Worm (Caenorhabditis elegans): ENCODE data around the gene lsm-7.

lsm-7 gene

DNA sequence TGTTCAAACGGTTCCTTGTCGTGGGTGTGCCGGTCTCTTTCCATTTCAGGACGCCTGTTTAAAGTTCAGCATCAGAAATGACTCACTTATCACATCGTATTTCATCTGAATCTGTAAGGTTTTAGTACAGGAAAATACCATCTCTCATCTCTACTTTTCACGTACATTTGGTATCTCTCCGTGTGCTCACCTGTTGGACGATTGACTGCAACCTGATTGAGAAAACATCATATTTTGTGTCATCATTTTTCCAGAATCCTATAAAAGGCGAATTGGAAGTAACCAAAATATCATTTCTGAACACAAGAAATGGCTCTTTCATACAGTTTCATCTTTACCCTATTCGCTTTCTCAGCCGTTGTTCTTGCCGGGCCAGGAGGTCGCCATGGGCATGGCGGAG is 33.2 kb upstream of the lsm-7 start, which contains the start of gene srlf-30:
srlf-30 (plus strand) TSS at position 301 of the 400 bp plus-strand sequence.
- TF ChIP-seq sptf-1 (tag; optimal IDR thresholded peaks at IDR 0.05), result no peak
- no peak for TF ChIP-seq snpc-4 (tag; optimal IDR thresholded peaks at IDR 0.05)
- no peak for TF ChIP-seq unc-86 (tag; optimal IDR thresholded peaks at IDR 0.05)
- no peak for TF ChIP-seq isw-1 (GFP tag; IDR thresholded peaks at IDR 0.05)
- TF ChIP-seq irx-1 (tag; optimal IDR thresholded peaks at IDR 0.05), result no peak
- TF ChIP-seq fos-1 (tag; optimal IDR thresholded peaks at IDR 0.05), result no peak
- TF ChIP-seq ceh-8 (GFP tag; optimal IDR thresholded peaks at IDR 0.05), result no peak
- no peak for TF ChIP-seq lsy-2 (tag; optimal IDR thresholded peaks at IDR 0.05)
- TF ChIP-seq mef-2 (tag; optimal IDR thresholded peaks at IDR 0.05), result no peak
- TF ChIP-seq pax-3 (tag; optimal IDR thresholded peaks at IDR 0.05), result no peak
- TF ChIP-seq C16A3.4 (tag; optimal IDR thresholded peaks at IDR 0.05), result no peak
- no peak for TF ChIP-seq lin-14 (GFP tag; optimal IDR thresholded peaks at IDR 0.05)
- TF ChIP-seq nhr-20 (tag; optimal IDR thresholded peaks at IDR 0.05), result no peak
- no peak for TF ChIP-seq lin-35 (GFP tag; optimal IDR thresholded peaks at IDR 0.05)
- no peak for TF ChIP-seq nhr-77 (tag; optimal IDR thresholded peaks at IDR 0.05)

DNA sequence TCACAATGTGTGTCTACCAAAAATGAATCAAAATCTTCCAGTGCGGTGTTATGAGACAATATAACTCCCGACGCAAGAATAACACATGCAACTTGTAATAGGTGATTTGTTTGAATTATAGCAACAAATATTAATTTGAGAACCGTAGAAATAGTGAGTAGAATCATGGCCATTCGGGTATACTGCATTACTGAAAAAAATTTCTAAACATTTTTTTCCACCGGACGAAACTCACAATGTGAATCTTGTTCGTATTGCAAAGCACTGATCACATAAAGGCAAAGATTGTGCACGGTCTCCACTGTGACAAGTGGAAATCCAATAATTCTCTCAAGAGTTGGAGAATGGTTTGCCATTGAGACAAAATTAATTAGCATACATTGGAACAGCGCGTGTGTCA is 30.8 kb upstream of the lsm-7 start:
- TF ChIP-seq elt-2 (tag; optimal IDR thresholded peaks at IDR 0.05) (no peak), pqm-1 (tag; optimal IDR thresholded peaks at IDR 0.05) (no peak), nhr-84 (tag; optimal IDR thresholded peaks at IDR 0.05) (no peak), fos-1 (tag; optimal IDR thresholded peaks at IDR 0.05) (no peak), fkh-4 (tag; optimal IDR thresholded peaks at IDR 0.05; ENCODE audit: borderline replicate concordance) (no peak), blmp-1 (tag; optimal IDR thresholded peaks at IDR 0.05) (no peak), unc-98 (GFP tag; IDR thresholded peaks at IDR 0.05) (no peak), ceh-63 (GFP tag; optimal IDR thresholded peaks at IDR 0.05) (no peak)

DNA sequence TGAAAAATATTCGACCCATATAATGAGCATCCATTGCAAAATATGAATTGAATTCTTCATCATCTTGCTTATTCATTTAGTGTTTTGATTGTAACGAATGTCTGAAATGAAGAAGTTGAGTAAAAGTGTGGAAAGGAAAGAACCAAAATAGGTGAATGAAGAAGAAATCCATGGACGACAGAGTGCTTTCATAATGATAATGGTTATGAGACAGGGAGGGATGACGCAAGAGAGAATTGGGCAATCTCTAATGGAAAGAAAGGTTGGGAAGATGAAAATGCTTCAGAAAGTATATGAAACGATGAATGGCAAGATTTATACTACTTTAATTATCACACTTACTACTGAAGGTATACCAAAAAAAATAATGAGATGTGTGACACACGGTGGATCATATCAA is 29.0 kb upstream of the lsm-7 start, which contains the start of gene ZK596.3:
ZK596.3 (minus strand) TSS at position 101 of the 400 bp plus-strand sequence.
- TF ChIP-seq dpl-1 (GFP tag; optimal IDR thresholded peaks at IDR 0.05), result no peak
- TF ChIP-seq ceh-88 (GFP tag; IDR thresholded peaks at IDR 0.05), result no peak
- TF ChIP-seq lin-14 (GFP tag; optimal IDR thresholded peaks at IDR 0.05), result no peak

DNA sequence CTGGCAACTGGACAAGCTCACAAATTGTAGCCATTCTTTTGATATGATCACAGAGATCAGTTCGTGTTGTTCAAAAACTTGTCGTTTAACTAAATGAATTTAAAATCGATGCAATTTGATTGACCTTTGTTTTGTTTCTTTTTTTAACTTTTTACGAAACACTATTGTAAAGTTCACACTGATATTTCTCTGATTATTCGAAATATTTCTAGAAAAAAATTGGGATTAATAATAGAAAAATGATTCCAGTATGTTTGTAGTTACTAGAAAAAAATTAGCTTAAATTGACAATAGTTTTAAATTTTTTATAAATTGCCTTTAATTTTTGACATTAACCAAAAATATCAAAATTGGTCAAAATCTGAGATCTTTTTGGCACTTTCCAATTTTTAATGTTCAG is 24.1 kb upstream of the lsm-7 start, which contains the start of gene ZK596.2:
ZK596.2 (minus strand) TSS at position 101 of the 400 bp plus-strand sequence.
- no peak for TF ChIP-seq fkh-4 (tag; optimal IDR thresholded peaks at IDR 0.05; ENCODE audit: borderline replicate concordance)

DNA sequence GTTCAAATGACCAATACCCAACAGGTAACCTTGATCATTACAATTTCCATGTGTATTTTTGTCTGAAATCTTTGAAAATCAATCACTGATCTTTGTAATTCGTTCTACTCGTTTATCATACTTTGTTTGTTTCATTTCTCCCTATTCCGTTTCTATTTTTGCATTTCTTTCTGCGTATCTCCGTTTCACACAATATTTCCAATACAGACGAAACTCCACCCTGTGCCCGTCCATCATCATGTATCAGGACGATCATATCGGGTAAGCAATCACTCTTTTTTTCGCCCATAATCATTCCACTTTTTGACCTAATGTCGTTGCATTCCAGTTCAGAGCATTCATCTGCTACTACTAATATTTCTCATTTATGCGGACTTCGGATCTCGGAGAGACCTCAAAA is 23.6 kb upstream of the lsm-7 start, which contains the start of gene pyk-2:
pyk-2 (plus strand) TSS at position 206 of the 400 bp plus-strand sequence.
- TF ChIP-seq snpc-4 (tag; optimal IDR thresholded peaks at IDR 0.05), result no peak
- TF ChIP-seq nhr-47 (tag; optimal IDR thresholded peaks at IDR 0.05), result no peak
- no peak for TF ChIP-seq hlh-4 (tag; optimal IDR thresholded peaks at IDR 0.05)
- no peak for TF ChIP-seq hlh-17 (GFP tag; optimal IDR thresholded peaks at IDR 0.05; ENCODE audit: borderline replicate concordance)
- TF ChIP-seq lin-14 (GFP tag; optimal IDR thresholded peaks at IDR 0.05), result peak; percentile 59
- TF ChIP-seq lir-3 (tag; optimal IDR thresholded peaks at IDR 0.05; ENCODE audit: poor library complexity), result no peak
- TF ChIP-seq unc-130 (tag; optimal IDR thresholded peaks at IDR 0.05), result no peak
- no peak for TF ChIP-seq zag-1 (tag; optimal IDR thresholded peaks at IDR 0.05)
- no peak for TF ChIP-seq rnt-1 (tag; optimal IDR thresholded peaks at IDR 0.05)
- TF ChIP-seq efl-1 (optimal IDR thresholded peaks at IDR 0.05), result no peak
- peak in 1 of 2 experiments; percentile 75 for TF ChIP-seq efl-1 (GFP tag; optimal IDR thresholded peaks at IDR 0.05 in 1 of 2)
- TF ChIP-seq tbx-2 (tag; optimal IDR thresholded peaks at IDR 0.05), result peak; percentile 19
- no peak for TF ChIP-seq isw-1 (GFP tag; IDR thresholded peaks at IDR 0.05)
- peak; percentile 49 for TF ChIP-seq elt-2 (tag; optimal IDR thresholded peaks at IDR 0.05)
- TF ChIP-seq aha-1 (tag; optimal IDR thresholded peaks at IDR 0.05), result no peak
- peak; percentile 56 for TF ChIP-seq nhr-71 (tag; optimal IDR thresholded peaks at IDR 0.05)
- TF ChIP-seq ztf-4 (tag; optimal IDR thresholded peaks at IDR 0.05), result no peak
- no peak for TF ChIP-seq egl-27 (tag; optimal IDR thresholded peaks at IDR 0.05)
- peak; percentile 64 for TF ChIP-seq snu-23 (GFP tag; optimal IDR thresholded peaks at IDR 0.05)
- TF ChIP-seq dpl-1 (GFP tag; optimal IDR thresholded peaks at IDR 0.05), result no peak
- TF ChIP-seq nhr-11 (tag; optimal IDR thresholded peaks at IDR 0.05), result no peak
- no peak for TF ChIP-seq sup-37 (GFP tag; optimal IDR thresholded peaks at IDR 0.05)
- peak; percentile 88 for TF ChIP-seq nhr-85 (tag)
- TF ChIP-seq Y116A8C.19 (tag; optimal IDR thresholded peaks at IDR 0.05; ENCODE audit: borderline replicate concordance), result no peak
- TF ChIP-seq F16B12.6 (tag; optimal IDR thresholded peaks at IDR 0.05), result no peak
- TF ChIP-seq ceh-90 (tag; optimal IDR thresholded peaks at IDR 0.05), result no peak
- no peak for TF ChIP-seq ceh-82 (tag; optimal IDR thresholded peaks at IDR 0.05)
